Worm (Caenorhabditis elegans): ENCODE data around the gene cwp-1.

The cwp-1 gene

ce11 chrV:4860525-4860924 lies 19.4 kb upstream of the cwp-1 start:
- TF ChIP-seq hmbx-1 (tag; optimal IDR thresholded peaks at IDR 0.05) (no peak), ama-1 (optimal IDR thresholded peaks at IDR 0.05) (no peak), hmg-4 (GFP tag; optimal IDR thresholded peaks at IDR 0.05) (no peak), tbx-37 (GFP tag; conservative IDR thresholded peaks at IDR 0.05) (no peak), ceh-36 (tag; optimal IDR thresholded peaks at IDR 0.05) (peak; percentile 1), ets-7 (tag; optimal IDR thresholded peaks at IDR 0.05) (no peak), tra-4 (tag; optimal IDR thresholded peaks at IDR 0.05) (no peak), F13C5.2 (tag; optimal IDR thresholded peaks at IDR 0.05) (peak; percentile 41), aly-1 (tag; optimal IDR thresholded peaks at IDR 0.05) (no peak)

- no peak for TF ChIP-seq ets-7 (tag; optimal IDR thresholded peaks at IDR 0.05)
Measured at ce11 chrV:4857561-4857960, 16.5 kb upstream of the cwp-1 start.

- TF ChIP-seq scrt-1 (GFP tag; IDR thresholded peaks at IDR 0.05) (no peak), aly-1 (tag; optimal IDR thresholded peaks at IDR 0.05) (no peak), B0310.2 (tag; optimal IDR thresholded peaks at IDR 0.05) (no peak), tbx-37 (GFP tag; conservative IDR thresholded peaks at IDR 0.05) (no peak), ceh-36 (tag; optimal IDR thresholded peaks at IDR 0.05) (no peak), hnd-1 (tag; optimal IDR thresholded peaks at IDR 0.05) (no peak), ceh-13 (GFP tag; optimal IDR thresholded peaks at IDR 0.05) (no peak), ets-7 (tag; optimal IDR thresholded peaks at IDR 0.05) (no peak), ama-1 (optimal IDR thresholded peaks at IDR 0.05) (no peak), sea-1 (GFP tag; conservative IDR thresholded peaks at IDR 0.05) (no peak)
Measured at ce11 chrV:4851969-4852368, 10.9 kb upstream of the cwp-1 start.

ce11 chrV:4851138-4851537 lies 10.1 kb upstream of the cwp-1 start, which contains the start of gene nex-4:
Gene nex-4 (plus strand): TSS chrV:4851438.
- TF ChIP-seq tbx-11 (GFP tag; IDR thresholded peaks at IDR 0.05) (no peak), aly-1 (tag; optimal IDR thresholded peaks at IDR 0.05) (no peak), ceh-13 (GFP tag; optimal IDR thresholded peaks at IDR 0.05) (no peak), ets-7 (tag; optimal IDR thresholded peaks at IDR 0.05) (no peak), flt-1 (GFP tag; IDR thresholded peaks at IDR 0.05) (no peak), sea-1 (GFP tag; conservative IDR thresholded peaks at IDR 0.05) (no peak), scrt-1 (GFP tag; IDR thresholded peaks at IDR 0.05) (no peak), ama-1 (optimal IDR thresholded peaks at IDR 0.05) (no peak), hmg-4 (GFP tag; optimal IDR thresholded peaks at IDR 0.05) (no peak), pes-1 (GFP tag; IDR thresholded peaks at IDR 0.05) (no peak), hmbx-1 (tag; optimal IDR thresholded peaks at IDR 0.05) (no peak)

ce11 chrV:4850446-4850845 lies 9.4 kb upstream of the cwp-1 start:
- TF ChIP-seq tbx-11 (GFP tag; IDR thresholded peaks at IDR 0.05) (no peak), B0310.2 (tag; optimal IDR thresholded peaks at IDR 0.05) (no peak), hmg-4 (GFP tag; optimal IDR thresholded peaks at IDR 0.05) (no peak), ets-7 (tag; optimal IDR thresholded peaks at IDR 0.05) (no peak), sea-1 (GFP tag; conservative IDR thresholded peaks at IDR 0.05) (no peak), ceh-36 (tag; optimal IDR thresholded peaks at IDR 0.05) (no peak), flt-1 (GFP tag; IDR thresholded peaks at IDR 0.05) (no peak), F13C5.2 (tag; optimal IDR thresholded peaks at IDR 0.05) (no peak), hmbx-1 (tag; optimal IDR thresholded peaks at IDR 0.05) (no peak), scrt-1 (GFP tag; IDR thresholded peaks at IDR 0.05) (no peak)

ce11 chrV:4847424-4847823 lies 6.3 kb upstream of the cwp-1 start, which contains the start of gene abhd-5.1:
Gene abhd-5.1 (plus strand): TSS chrV:4847653.
- no peak for TF ChIP-seq hmg-4 (GFP tag; optimal IDR thresholded peaks at IDR 0.05)
- TF ChIP-seq flt-1 (GFP tag; IDR thresholded peaks at IDR 0.05), result no peak
- no peak for TF ChIP-seq ama-1 (optimal IDR thresholded peaks at IDR 0.05)
- TF ChIP-seq ceh-13 (GFP tag; optimal IDR thresholded peaks at IDR 0.05), result no peak
- no peak for TF ChIP-seq F13C5.2 (tag; optimal IDR thresholded peaks at IDR 0.05)
- TF ChIP-seq sea-1 (GFP tag; conservative IDR thresholded peaks at IDR 0.05), result no peak
- no peak for TF ChIP-seq tra-4 (tag; optimal IDR thresholded peaks at IDR 0.05)
- no peak for TF ChIP-seq scrt-1 (GFP tag; IDR thresholded peaks at IDR 0.05)
- TF ChIP-seq tbx-37 (GFP tag; conservative IDR thresholded peaks at IDR 0.05), result no peak
- no peak for TF ChIP-seq hmbx-1 (tag; optimal IDR thresholded peaks at IDR 0.05)
- no peak for TF ChIP-seq ceh-36 (tag; optimal IDR thresholded peaks at IDR 0.05)
- no peak for TF ChIP-seq tbx-11 (GFP tag; IDR thresholded peaks at IDR 0.05)
- TF ChIP-seq B0310.2 (tag; optimal IDR thresholded peaks at IDR 0.05), result no peak
- TF ChIP-seq pes-1 (GFP tag; IDR thresholded peaks at IDR 0.05), result no peak
- TF ChIP-seq aly-1 (tag; optimal IDR thresholded peaks at IDR 0.05), result no peak
- no peak for TF ChIP-seq hnd-1 (tag; optimal IDR thresholded peaks at IDR 0.05)

- TF ChIP-seq tbx-11 (GFP tag; IDR thresholded peaks at IDR 0.05) (no peak), ceh-13 (GFP tag; optimal IDR thresholded peaks at IDR 0.05) (no peak), ama-1 (optimal IDR thresholded peaks at IDR 0.05) (no peak), tbx-37 (GFP tag; conservative IDR thresholded peaks at IDR 0.05) (no peak), scrt-1 (GFP tag; IDR thresholded peaks at IDR 0.05) (no peak), B0310.2 (tag; optimal IDR thresholded peaks at IDR 0.05) (no peak), pes-1 (GFP tag; IDR thresholded peaks at IDR 0.05) (no peak), sea-1 (GFP tag; conservative IDR thresholded peaks at IDR 0.05) (no peak), aly-1 (tag; optimal IDR thresholded peaks at IDR 0.05) (no peak), tra-4 (tag; optimal IDR thresholded peaks at IDR 0.05) (no peak), ets-7 (tag; optimal IDR thresholded peaks at IDR 0.05) (no peak), F13C5.2 (tag; optimal IDR thresholded peaks at IDR 0.05) (no peak)
Measured at ce11 chrV:4846507-4846906, 5.4 kb upstream of the cwp-1 start.

ce11 chrV:4844591-4844990 lies 3.5 kb upstream of the cwp-1 start, which contains the start of gene abhd-5.2:
Gene abhd-5.2 (plus strand): TSS chrV:4844685.
- TF ChIP-seq ceh-36 (tag; optimal IDR thresholded peaks at IDR 0.05), result no peak
- no peak for TF ChIP-seq ama-1 (optimal IDR thresholded peaks at IDR 0.05)
- no peak for TF ChIP-seq tra-4 (tag; optimal IDR thresholded peaks at IDR 0.05)
- no peak for TF ChIP-seq flt-1 (GFP tag; IDR thresholded peaks at IDR 0.05)
- TF ChIP-seq hmg-4 (GFP tag; optimal IDR thresholded peaks at IDR 0.05), result no peak
- no peak for TF ChIP-seq hnd-1 (tag; optimal IDR thresholded peaks at IDR 0.05)
- TF ChIP-seq tbx-37 (GFP tag; conservative IDR thresholded peaks at IDR 0.05), result no peak
- no peak for TF ChIP-seq B0310.2 (tag; optimal IDR thresholded peaks at IDR 0.05)
- no peak for TF ChIP-seq ceh-13 (GFP tag; optimal IDR thresholded peaks at IDR 0.05)
- no peak for TF ChIP-seq sea-1 (GFP tag; conservative IDR thresholded peaks at IDR 0.05)
- TF ChIP-seq aly-1 (tag; optimal IDR thresholded peaks at IDR 0.05), result no peak
- TF ChIP-seq pes-1 (GFP tag; IDR thresholded peaks at IDR 0.05), result no peak
- no peak for TF ChIP-seq hmbx-1 (tag; optimal IDR thresholded peaks at IDR 0.05)
- TF ChIP-seq F13C5.2 (tag; optimal IDR thresholded peaks at IDR 0.05), result no peak
- TF ChIP-seq tbx-11 (GFP tag; IDR thresholded peaks at IDR 0.05), result no peak
- no peak for TF ChIP-seq ets-7 (tag; optimal IDR thresholded peaks at IDR 0.05)
- no peak for TF ChIP-seq scrt-1 (GFP tag; IDR thresholded peaks at IDR 0.05)

Data from whole organism, early embryonic.